Worm (Caenorhabditis elegans) whole organism, young adult: ENCODE results near the gene nhr-129.
A peak's percentile ranks its signal among the peaks of the same experiment; 100 is the strongest.

Experiments
- C06A6.2 ChIP-seq: fragments of 200-800 bp; sonication (Bioruptor generic); conservative IDR thresholded peaks from 2 replicates; pipeline ENCODE4 v1.3.6; 2022; ENCODE audit warnings: missing genetic modification characterization, missing compliant biosample characterization
- D2030.7 ChIP-seq: fragments of 200-800 bp; sonication (Bioruptor generic); IDR thresholded peaks from 2 replicates; pipeline ENCODE4 v1.3.6; 2022; ENCODE audit warnings: missing genetic modification reagents, missing genetic modification characterization, missing compliant biosample characterization
- F10E7.11 ChIP-seq: sonication (generic microtip); optimal IDR thresholded peaks from 2 replicates; lab custom pipeline; 2017; ENCODE audit warnings: mild to moderate bottlenecking, missing genetic modification characterization, moderate library complexity, missing compliant biosample characterization
- F23B12.7 ChIP-seq: sonication (generic microtip); optimal IDR thresholded peaks from 2 replicates; lab custom pipeline; 2017; ENCODE audit warnings: missing genetic modification characterization, mild to moderate bottlenecking, missing compliant biosample characterization, antibody characterized with exemption, moderate library complexity; ENCODE audit not compliant: insufficient read depth
- F37B4.10 ChIP-seq: fragments of 200-800 bp; sonication (Bioruptor generic); IDR thresholded peaks from 2 replicates; pipeline ENCODE4 v1.3.6; 2022; ENCODE audit warnings: missing genetic modification characterization, missing compliant biosample characterization
- F57A8.1 ChIP-seq: fragments of 200-800 bp; sonication (Bioruptor generic); optimal IDR thresholded peaks from 2 replicates; lab custom pipeline; 2018; ENCODE audit warnings: mild to moderate bottlenecking, missing genetic modification characterization, moderate library complexity, missing compliant biosample characterization
- K12H6.12 ChIP-seq: fragments of 200-800 bp; sonication (Bioruptor generic); optimal IDR thresholded peaks from 2 replicates; lab custom pipeline; 2018; ENCODE audit warnings: mild to moderate bottlenecking, missing genetic modification characterization, missing compliant biosample characterization
- Y53F4B.3 ChIP-seq: fragments of 200-800 bp; sonication (Bioruptor generic); IDR thresholded peaks from 2 replicates; pipeline ENCODE4 v1.3.6; 2022; ENCODE audit warnings: missing genetic modification reagents, missing genetic modification characterization, missing compliant biosample characterization
- Y95B8A.8 ChIP-seq: fragments of 200-800 bp; sonication (Bioruptor generic); IDR thresholded peaks from 2 replicates; pipeline ENCODE4 v1.3.6; 2022; ENCODE audit warnings: missing genetic modification reagents, missing genetic modification characterization, missing compliant biosample characterization
- athp-1 ChIP-seq: sonication (generic microtip); optimal IDR thresholded peaks from 2 replicates; lab custom pipeline; 2017; ENCODE audit warnings: mild to moderate bottlenecking, missing genetic modification characterization, missing compliant biosample characterization
- bed-1 ChIP-seq: fragments of 200-800 bp; sonication (Bioruptor generic); IDR thresholded peaks from 2 replicates; pipeline ENCODE4 v1.3.6; 2022; ENCODE audit warnings: missing genetic modification reagents, missing genetic modification characterization, missing compliant biosample characterization
- ccch-3 ChIP-seq: fragments of 200-800 bp; sonication (Bioruptor generic); optimal IDR thresholded peaks from 2 replicates; lab custom pipeline; 2018; ENCODE audit warnings: mild to moderate bottlenecking, missing genetic modification characterization, missing compliant biosample characterization
- ceh-100 ChIP-seq: fragments of 200-800 bp; sonication (Bioruptor generic); IDR thresholded peaks from 2 replicates; pipeline ENCODE4 v1.3.6; 2022; ENCODE audit warnings: missing genetic modification reagents, missing genetic modification characterization, missing compliant biosample characterization
- ceh-27 ChIP-seq: fragments of 200-800 bp; sonication (Bioruptor generic); optimal IDR thresholded peaks from 2 replicates; lab custom pipeline; 2018; ENCODE audit warnings: mild to moderate bottlenecking, missing genetic modification characterization, moderate library complexity, missing compliant biosample characterization
- ceh-40 ChIP-seq: fragments of 200-800 bp; sonication (Bioruptor generic); IDR thresholded peaks from 2 replicates; pipeline ENCODE4 v1.3.6; 2022; ENCODE audit warnings: missing genetic modification characterization, missing compliant biosample characterization
- chd-7 ChIP-seq: sonication (generic microtip); optimal IDR thresholded peaks from 2 replicates; lab custom pipeline; 2016; ENCODE audit warnings: mild to moderate bottlenecking, missing genetic modification characterization, moderate library complexity, missing compliant biosample characterization
- dox-1 ChIP-seq: fragments of 200-800 bp; sonication (Bioruptor generic); IDR thresholded peaks from 2 replicates; pipeline ENCODE4 v1.3.6; 2022; ENCODE audit warnings: missing genetic modification reagents, missing genetic modification characterization, missing compliant biosample characterization
- egrh-3 ChIP-seq: fragments of 200-800 bp; sonication (Bioruptor generic); IDR thresholded peaks from 2 replicates; pipeline ENCODE4 v1.3.6; 2022; ENCODE audit warnings: missing genetic modification reagents, missing genetic modification characterization, missing compliant biosample characterization
- ekl-4 ChIP-seq: fragments of 200-800 bp; sonication (Bioruptor generic); IDR thresholded peaks from 2 replicates; pipeline ENCODE4 v1.3.6; 2022; ENCODE audit warnings: missing genetic modification reagents, missing genetic modification characterization, missing compliant biosample characterization
- ets-4 ChIP-seq: fragments of 200-800 bp; sonication (Bioruptor generic); optimal IDR thresholded peaks from 2 replicates; lab custom pipeline; 2018; ENCODE audit warnings: mild to moderate bottlenecking, missing genetic modification characterization, missing compliant biosample characterization
- him-1 ChIP-seq: sonication (generic microtip); optimal IDR thresholded peaks from 2 replicates; lab custom pipeline; 2016; ENCODE audit warnings: missing genotype, missing genetic modification reagents, missing genetic modification characterization, missing compliant biosample characterization
- hlh-12 ChIP-seq: sonication (generic microtip); optimal IDR thresholded peaks from 2 replicates; lab custom pipeline; 2016; ENCODE audit warnings: missing genetic modification characterization, missing compliant biosample characterization
- hlh-26 ChIP-seq: fragments of 200-800 bp; sonication (Bioruptor generic); conservative IDR thresholded peaks from 2 replicates; pipeline ENCODE4 v1.3.6; 2022; ENCODE audit warnings: missing genetic modification reagents, missing genetic modification characterization, missing compliant biosample characterization
- hmg-20 ChIP-seq: fragments of 200-800 bp; sonication (Bioruptor generic); IDR thresholded peaks from 2 replicates; pipeline ENCODE4 v1.3.6; 2022; ENCODE audit warnings: missing genetic modification reagents, missing genetic modification characterization, missing compliant biosample characterization
- hsf-1 ChIP-seq: fragments of 200-800 bp; sonication (Bioruptor generic); IDR thresholded peaks from 2 replicates; pipeline ENCODE4 v1.3.6; 2022; ENCODE audit warnings: missing genetic modification reagents, missing genetic modification characterization, missing compliant biosample characterization
- let-526 ChIP-seq: fragments of 200-800 bp; sonication (Bioruptor generic); IDR thresholded peaks from 2 replicates; pipeline ENCODE4 v1.3.6; 2022; ENCODE audit warnings: missing genetic modification reagents, missing genetic modification characterization, missing compliant biosample characterization
- let-607 ChIP-seq, 2 experiments: fragments of 200-800 bp in 1 of 2; sonication (Bioruptor generic) in 1 of 2; sonication (generic microtip) in 1 of 2; optimal IDR thresholded peaks; 2 replicates each; lab custom pipeline; 2016 to 2018; ENCODE audit warnings: mild to moderate bottlenecking in 2 of 2, missing compliant biosample characterization in 2 of 2, missing genetic modification characterization in 2 of 2, moderate library complexity in 2 of 2, missing genotype in 1 of 2
- lin-26 ChIP-seq: fragments of 200-800 bp; sonication (Bioruptor generic); IDR thresholded peaks from 2 replicates; pipeline ENCODE4 v1.3.6; 2022; ENCODE audit warnings: missing genetic modification reagents, missing genetic modification characterization, missing compliant biosample characterization
- lin-54 ChIP-seq: fragments of 200-800 bp; sonication (Bioruptor generic); optimal IDR thresholded peaks from 2 replicates; lab custom pipeline; 2018; ENCODE audit warnings: mild to moderate bottlenecking, missing genetic modification characterization, missing compliant biosample characterization
- lir-1 ChIP-seq: fragments of 200-800 bp; sonication (Bioruptor generic); conservative IDR thresholded peaks from 2 replicates; pipeline ENCODE4 v1.3.6; 2022; ENCODE audit warnings: missing genetic modification reagents, missing genetic modification characterization, missing compliant biosample characterization
- madf-3 ChIP-seq: fragments of 200-800 bp; sonication (Bioruptor generic); IDR thresholded peaks from 2 replicates; pipeline ENCODE4 v1.3.6; 2022; ENCODE audit warnings: missing genetic modification reagents, missing genetic modification characterization, missing compliant biosample characterization
- madf-8 ChIP-seq: fragments of 200-800 bp; sonication (Bioruptor generic); conservative IDR thresholded peaks from 2 replicates; pipeline ENCODE4 v1.3.6; 2022; ENCODE audit warnings: missing genetic modification reagents, missing genetic modification characterization, missing compliant biosample characterization
- mcd-1 ChIP-seq: fragments of 200-800 bp; sonication (Bioruptor generic); IDR thresholded peaks from 2 replicates; pipeline ENCODE4 v1.3.6; 2022; ENCODE audit warnings: missing genetic modification reagents, missing genetic modification characterization, missing compliant biosample characterization
- nhr-179 ChIP-seq: sonication (generic microtip); optimal IDR thresholded peaks from 2 replicates; lab custom pipeline; 2016; ENCODE audit warnings: mild to moderate bottlenecking, missing genetic modification characterization, missing compliant biosample characterization
- nhr-80 ChIP-seq: sonication (generic microtip); optimal IDR thresholded peaks from 2 replicates; lab custom pipeline; 2016; ENCODE audit warnings: missing genetic modification characterization, missing compliant biosample characterization
- pbrm-1 ChIP-seq: fragments of 200-800 bp; sonication (Bioruptor generic); IDR thresholded peaks from 2 replicates; pipeline ENCODE4 v1.3.6; 2022; ENCODE audit warnings: missing genetic modification reagents, missing genetic modification characterization, missing compliant biosample characterization
- pha-4 ChIP-seq: fragments of 150-350 bp; sonication (generic microtip); optimal IDR thresholded peaks from 2 replicates; lab custom pipeline; 2014; ENCODE audit warnings: missing biosample characterization, missing genetic modification reagents, missing genetic modification characterization
- rcor-1 ChIP-seq: fragments of 200-800 bp; sonication (Bioruptor generic); IDR thresholded peaks from 2 replicates; pipeline ENCODE4 v1.3.6; 2022; ENCODE audit warnings: missing genetic modification reagents, missing genetic modification characterization, missing compliant biosample characterization
- rec-8 ChIP-seq, 2 experiments: sonication (generic microtip); optimal IDR thresholded peaks; 2 replicates each; lab custom pipeline; 2016; ENCODE audit warnings: mild to moderate bottlenecking in 2 of 2, missing genetic modification characterization in 2 of 2, missing genetic modification reagents in 2 of 2, missing genotype in 2 of 2, missing biosample characterization in 1 of 2, missing compliant biosample characterization in 1 of 2, moderate library complexity in 1 of 2
- sea-2 ChIP-seq: fragments of 200-800 bp; sonication (Bioruptor generic); IDR thresholded peaks from 2 replicates; pipeline ENCODE4 v1.3.6; 2022; ENCODE audit warnings: missing genetic modification characterization, missing compliant biosample characterization
- snpc-1.3 ChIP-seq: sonication (generic microtip); optimal IDR thresholded peaks from 2 replicates; lab custom pipeline; 2017; ENCODE audit warnings: missing genetic modification characterization, mild to moderate bottlenecking, missing compliant biosample characterization, antibody characterized with exemption, moderate library complexity, missing genotype, missing genetic modification reagents; ENCODE audit not compliant: insufficient read depth
- snpc-3.4 ChIP-seq: sonication (generic microtip); optimal IDR thresholded peaks from 2 replicates; lab custom pipeline; 2017; ENCODE audit warnings: missing genetic modification characterization, mild to moderate bottlenecking, missing compliant biosample characterization, antibody characterized with exemption, moderate library complexity, missing genotype, missing genetic modification reagents
- somi-1 ChIP-seq: fragments of 200-800 bp; sonication (Bioruptor generic); optimal IDR thresholded peaks from 2 replicates; lab custom pipeline; 2018; ENCODE audit warnings: mild to moderate bottlenecking, missing genetic modification characterization, missing compliant biosample characterization
- ztf-18 ChIP-seq: sonication (generic microtip); optimal IDR thresholded peaks from 2 replicates; lab custom pipeline; 2016; ENCODE audit warnings: missing genotype, mild to moderate bottlenecking, missing genetic modification characterization, missing compliant biosample characterization
- ztf-25 ChIP-seq: fragments of 200-800 bp; sonication (Bioruptor generic); IDR thresholded peaks from 2 replicates; pipeline ENCODE4 v1.3.6; 2022; ENCODE audit warnings: missing genetic modification reagents, missing genetic modification characterization, missing compliant biosample characterization
- ztf-26 ChIP-seq: sonication (generic microtip); optimal IDR thresholded peaks from 2 replicates; lab custom pipeline; 2017; ENCODE audit warnings: missing genetic modification characterization, missing compliant biosample characterization
- ztf-3 ChIP-seq: fragments of 200-800 bp; sonication (Bioruptor generic); optimal IDR thresholded peaks from 2 replicates; lab custom pipeline; 2018; ENCODE audit warnings: mild to moderate bottlenecking, missing genetic modification characterization, missing compliant biosample characterization

The nhr-129 gene

ce11 chrV:13313045-13313623 is 17.7 kb downstream of the nhr-129 start, which contains the start of gene C50B6.3 (continued):
- TF ChIP-seq Y95B8A.8 (GFP tag; lab: Robert Waterston, UW) (no peak), ceh-27 (GFP tag; lab: Kevin White, UChicago) (peak; percentile 82), ztf-3 (no peak), lir-1 (GFP tag; lab: Robert Waterston, UW) (no peak), ztf-26 (tag; lab: Kevin White, UChicago) (no peak), K12H6.12 (tag; lab: Kevin White, UChicago) (peak; percentile 44), mcd-1 (GFP tag; lab: Robert Waterston, UW) (peak; percentile 59; the same call in 1 of the 2 replicates), him-1 (tag; lab: Kevin White, UChicago) (no peak), ccch-3 (GFP tag; lab: Kevin White, UChicago) (peak; percentile 46), snpc-1.3 (no peak), sea-2 (GFP tag; lab: Robert Waterston, UW) (no peak), madf-8 (GFP tag; lab: Robert Waterston, UW) (peak; percentile 27; the same call in 1 of the 2 replicates), ztf-25 (GFP tag; lab: Robert Waterston, UW) (no peak), pha-4 (tag; lab: Kevin White, UChicago) (no peak), pbrm-1 (no peak), dox-1 (GFP tag; lab: Robert Waterston, UW) (peak; percentile 60; the same call in 1 of the 2 replicates), C06A6.2 (GFP tag; lab: Robert Waterston, UW) (no peak), egrh-3 (GFP tag; lab: Robert Waterston, UW) (no peak), ceh-40 (GFP tag; lab: Robert Waterston, UW) (no peak), rcor-1 (GFP tag; lab: Robert Waterston, UW) (no peak), hlh-12 (tag; lab: Kevin White, UChicago) (no peak), hmg-20 (GFP tag; lab: Robert Waterston, UW) (no peak), ceh-100 (GFP tag; lab: Robert Waterston, UW) (no peak), hlh-26 (GFP tag; lab: Robert Waterston, UW) (no peak), let-607 (tag; optimal IDR thresholded peaks at IDR 0.05; lab: Kevin White, UChicago) (no peak), ztf-18 (no peak), lin-26 (no peak), ekl-4 (no peak), F37B4.10 (GFP tag; lab: Robert Waterston, UW) (no peak), ets-4 (GFP tag; lab: Kevin White, UChicago) (no peak), F23B12.7 (tag; lab: Kevin White, UChicago) (no peak), nhr-179 (tag; lab: Kevin White, UChicago) (no peak), D2030.7 (peak; percentile 48; the same call in 1 of the 2 replicates), snpc-3.4 (peak; percentile 42), chd-7 (tag; lab: Kevin White, UChicago) (no peak), somi-1 (GFP tag; lab: Kevin White, UChicago) (no peak), rec-8 (tag; optimal IDR thresholded peaks at IDR 0.05; lab: Kevin White, UChicago) (peak in 1 of 2 experiments; percentile 14), let-526 (no peak; the same call in 1 of the 2 replicates), madf-3 (GFP tag; lab: Robert Waterston, UW) (0 out of 2 replicates have a peak, but pooled peaks have one; percentile 33), lin-54 (GFP tag; lab: Kevin White, UChicago) (peak; percentile 71), bed-1 (GFP tag; lab: Robert Waterston, UW) (no peak), Y53F4B.3 (GFP tag; lab: Robert Waterston, UW) (no peak), hsf-1 (GFP tag; lab: Robert Waterston, UW) (no peak), nhr-80 (tag; lab: Kevin White, UChicago) (no peak), F57A8.1 (GFP tag; lab: Kevin White, UChicago) (no peak), athp-1 (peak; percentile 30), F10E7.11 (tag; lab: Kevin White, UChicago) (no peak)
